Worm (Caenorhabditis elegans) whole organism, L1 larva: ENCODE data around the gene lelo-1.

Experiments
- egl-27 ChIP-seq, 2 experiments: fragments of 150-350 bp in 1 of 2; sonication (generic microtip); optimal IDR thresholded peaks; 3 replicates each; lab custom pipeline; 2017 to 2018; ENCODE audit warnings: missing biosample characterization in 2 of 2, missing genetic modification characterization in 2 of 2, missing genetic modification reagents in 2 of 2
- fkh-10 ChIP-seq: sonication (generic microtip); optimal IDR thresholded peaks from 2 replicates; lab custom pipeline; 2017; ENCODE audit warnings: missing biosample characterization, missing genetic modification reagents, missing genetic modification characterization
- unc-98 ChIP-seq: fragments of 200-800 bp; sonication (Bioruptor generic); IDR thresholded peaks from 2 replicates; pipeline ENCODE4 v1.3.6; 2022; ENCODE audit warnings: missing genetic modification characterization, missing compliant biosample characterization
- ztf-11 ChIP-seq, 2 experiments: sonication (generic microtip); optimal IDR thresholded peaks; 2 replicates each; lab custom pipeline; 2016 to 2017; ENCODE audit warnings: missing genetic modification characterization in 2 of 2, missing biosample characterization in 1 of 2, missing compliant biosample characterization in 1 of 2

ce11 chrII:6273916-6274315, 27.8 kb downstream of the lelo-1 start, which contains the start of gene bpl-1:
- TF ChIP-seq fkh-10 (no peak), unc-98 (GFP tag; lab: Robert Waterston, UW) (no peak), egl-27 (tag; optimal IDR thresholded peaks at IDR 0.05; lab: Kevin White, UChicago) (no peak), ztf-11 (tag; optimal IDR thresholded peaks at IDR 0.05; lab: Kevin White, UChicago) (no peak)
